Fruit fly (Drosophila melanogaster): ENCODE results near the gene CG7203.

DNA sequence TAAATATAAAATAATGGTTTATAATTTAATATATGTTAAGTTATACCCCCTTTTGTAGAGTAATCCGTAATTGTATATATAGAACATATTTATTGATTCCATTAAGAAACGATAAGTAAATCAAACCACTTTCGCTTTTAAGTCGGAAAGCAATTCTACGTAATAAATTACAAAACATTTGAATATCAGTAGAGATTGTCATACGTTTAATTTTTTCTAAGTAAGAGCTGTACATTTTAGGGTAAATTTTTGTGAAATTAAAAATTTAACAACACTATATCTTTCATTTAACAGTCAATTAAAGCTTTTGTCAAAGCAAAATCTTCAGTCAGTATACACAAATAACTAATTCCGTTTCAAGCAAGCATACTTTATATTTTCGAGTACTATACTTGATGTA lies 888 bp upstream of the CG7203 start, which contains the start of gene CG46025:
- no peak for TF ChIP-seq usp (GFP tag; optimal IDR thresholded peaks at IDR 0.05)
- no peak for TF ChIP-seq psq (optimal IDR thresholded peaks at IDR 0.05)
- TF ChIP-seq CG8478 (optimal IDR thresholded peaks at IDR 0.05), result no peak
- no peak for TF ChIP-seq Dll (optimal IDR thresholded peaks at IDR 0.05)
